Worm (Caenorhabditis elegans) whole organism, L2 larva: ENCODE results near the gene gap-1.

ENCODE experiments used
- C34F6.9 ChIP-seq: fragments of 150-350 bp; optimal IDR thresholded peaks from 2 replicates; lab custom pipeline; 2014; ENCODE audit warnings: missing biosample characterization, missing genetic modification characterization
- R02D3.7 ChIP-seq: fragments of 150-350 bp; optimal IDR thresholded peaks from 2 replicates; lab custom pipeline; 2014; ENCODE audit warnings: missing biosample characterization, missing genetic modification characterization
- aly-2 ChIP-seq: fragments of 150-350 bp; optimal IDR thresholded peaks from 2 replicates; lab custom pipeline; 2014; ENCODE audit warnings: missing biosample characterization, missing genetic modification characterization
- ama-1 ChIP-seq: fragments of 150-350 bp; optimal IDR thresholded peaks from 2 replicates; lab custom pipeline; 2018; ENCODE audit warnings: inconsistent platforms
- dmd-4 ChIP-seq: sonication (generic microtip); optimal IDR thresholded peaks from 2 replicates; lab custom pipeline; 2017; ENCODE audit warnings: missing biosample characterization, missing genetic modification characterization
- elt-3 ChIP-seq: sonication (generic microtip); optimal IDR thresholded peaks from 2 replicates; lab custom pipeline; 2017; ENCODE audit warnings: missing biosample characterization, missing genetic modification characterization
- lin-39 ChIP-seq: fragments of 150-350 bp; optimal IDR thresholded peaks from 2 replicates; lab custom pipeline; 2014; ENCODE audit warnings: missing biosample characterization, missing genetic modification reagents, missing genetic modification characterization
- mdl-1 ChIP-seq, 2 experiments: fragments of 150-350 bp in 1 of 2; sonication (generic microtip) in 1 of 2; optimal IDR thresholded peaks; 2 replicates each; lab custom pipeline; 2017; ENCODE audit warnings: missing biosample characterization in 2 of 2, missing genetic modification characterization in 2 of 2
- nhr-10 ChIP-seq: sonication (generic microtip); optimal IDR thresholded peaks from 2 replicates; lab custom pipeline; 2017; ENCODE audit warnings: missing biosample characterization, missing genetic modification characterization
- nhr-237 ChIP-seq: fragments of 150-350 bp; optimal IDR thresholded peaks from 2 replicates; lab custom pipeline; 2014; ENCODE audit warnings: missing biosample characterization, missing genetic modification characterization
- nhr-6 ChIP-seq: fragments of 150-350 bp; optimal IDR thresholded peaks from 2 replicates; lab custom pipeline; 2014; ENCODE audit warnings: missing biosample characterization, missing genetic modification characterization
- unc-62 ChIP-seq: fragments of 150-350 bp; optimal IDR thresholded peaks from 2 replicates; lab custom pipeline; 2014; ENCODE audit warnings: missing biosample characterization, missing genetic modification reagents, missing genetic modification characterization

DNA sequence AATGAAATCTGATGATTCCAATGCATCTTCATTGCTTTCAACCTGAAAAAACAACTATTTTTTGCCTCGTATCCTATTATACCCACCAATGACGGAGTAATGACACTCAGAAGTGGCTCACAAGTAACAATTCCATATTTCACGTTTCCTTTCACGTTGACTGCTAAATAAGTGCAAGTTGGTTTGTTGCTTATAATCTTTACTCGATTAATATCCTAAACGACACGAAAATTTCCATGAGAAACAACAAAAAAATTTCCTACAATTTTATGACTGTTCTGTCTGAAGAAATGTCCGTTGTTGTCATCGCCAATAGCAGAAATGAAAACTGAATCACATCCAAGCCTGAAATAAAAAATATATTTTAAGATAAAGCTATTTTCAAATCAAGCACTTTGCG is 5.1 kb downstream of the gap-1 start:
- TF ChIP-seq mdl-1 (tag; optimal IDR thresholded peaks at IDR 0.05; lab: Kevin White, UChicago) = no peak
- TF ChIP-seq dmd-4 (tag; lab: Kevin White, UChicago) = no peak
- TF ChIP-seq aly-2 (tag; lab: Kevin White, UChicago) = no peak
- TF ChIP-seq nhr-237 (tag; lab: Kevin White, UChicago) = no peak
- TF ChIP-seq nhr-6 (tag; lab: Kevin White, UChicago) = no peak
- TF ChIP-seq ama-1 (lab: Kevin White, UChicago) = no peak
- TF ChIP-seq nhr-10 (tag; lab: Kevin White, UChicago) = no peak
- TF ChIP-seq elt-3 (tag; lab: Kevin White, UChicago) = no peak
- TF ChIP-seq lin-39 = no peak
- TF ChIP-seq C34F6.9 = no peak
- no peak for TF ChIP-seq unc-62
- no peak for TF ChIP-seq R02D3.7 (tag; lab: Kevin White, UChicago)
